Fruit fly (Drosophila melanogaster): ENCODE data around the gene gammaSnap2.

The gammaSnap2 gene

dm6 chr3R:10170356-10170876 is 49.2 kb upstream of the gammaSnap2 start, which contains the start of gene Best1 (continued):
- TF ChIP-seq MESR4 (GFP tag; optimal IDR thresholded peaks at IDR 0.05) (peak; percentile 29), CG4404 (GFP tag; IDR thresholded peaks at IDR 0.05) (peak; percentile 89), sug (tag; optimal IDR thresholded peaks at IDR 0.05) (peak; percentile 89), CG5180 (GFP tag; optimal IDR thresholded peaks at IDR 0.05) (peak; percentile 65), PHDP (tag; optimal IDR thresholded peaks at IDR 0.05) (peak; percentile 96), ro (GFP tag; IDR thresholded peaks at IDR 0.05) (peak; percentile 69; the same call in 1 of the 2 replicates), dmrt99B (tag; optimal IDR thresholded peaks at IDR 0.05) (peak; percentile 89), CG13894 (tag; optimal IDR thresholded peaks at IDR 0.05) (peak; percentile 93), CG12155 (GFP tag; optimal IDR thresholded peaks at IDR 0.05) (peak; percentile 85), CG9797 (GFP tag; optimal IDR thresholded peaks at IDR 0.05) (no peak), Rfx (GFP tag; IDR thresholded peaks at IDR 0.05) (peak; percentile 98), CG6765 (GFP tag; optimal IDR thresholded peaks at IDR 0.05) (peak; percentile 83), danr (GFP tag; IDR thresholded peaks at IDR 0.05) (peak; percentile 68; the same call in 1 of the 2 replicates), CG2120 (GFP tag; optimal IDR thresholded peaks at IDR 0.05) (peak; percentile 94), ara (GFP tag; IDR thresholded peaks at IDR 0.05) (peak; percentile 89), Abd-B (GFP tag; optimal IDR thresholded peaks at IDR 0.05) (peak; percentile 87), CG31441 (GFP tag; IDR thresholded peaks at IDR 0.05) (peak; percentile 94), pfk (GFP tag; optimal IDR thresholded peaks at IDR 0.05) (peak; percentile 46), z (GFP tag; IDR thresholded peaks at IDR 0.05) (peak; percentile 85), zf30C (GFP tag; optimal IDR thresholded peaks at IDR 0.05) (peak; percentile 6), stwl (tag; optimal IDR thresholded peaks at IDR 0.05) (peak; percentile 41), shn (GFP tag; optimal IDR thresholded peaks at IDR 0.05) (peak; percentile 61), Awh (GFP tag; IDR thresholded peaks at IDR 0.05) (peak; percentile 87), Eip74EF (GFP tag; optimal IDR thresholded peaks at IDR 0.05) (peak in 1 of 2 experiments; percentile 98), CHES-1-like (GFP tag; optimal IDR thresholded peaks at IDR 0.05) (peak; percentile 65), Vsx1 (GFP tag; optimal IDR thresholded peaks at IDR 0.05) (peak; percentile 87), fru (optimal IDR thresholded peaks at IDR 0.05) (no peak), Camta (GFP tag; optimal IDR thresholded peaks at IDR 0.05) (peak; percentile 29), CG12391 (tag; optimal IDR thresholded peaks at IDR 0.05) (peak; percentile 96), Dref (GFP tag; IDR thresholded peaks at IDR 0.05) (no peak), CG6272 (GFP tag; IDR thresholded peaks at IDR 0.05) (peak; percentile 90), CG18619 (GFP tag; optimal IDR thresholded peaks at IDR 0.05) (peak; percentile 89), ind (GFP tag; optimal IDR thresholded peaks at IDR 0.05) (peak; percentile 83), Hr51 (GFP tag; optimal IDR thresholded peaks at IDR 0.05) (peak; percentile 80 to 93), gfzf (GFP tag; optimal IDR thresholded peaks at IDR 0.05) (no peak), CG17912 (GFP tag; optimal IDR thresholded peaks at IDR 0.05) (peak; percentile 30), abd-A (tag; optimal IDR thresholded peaks at IDR 0.05) (no peak), chif (GFP tag; optimal IDR thresholded peaks at IDR 0.05) (peak; percentile 52 to 62), Lpt (GFP tag; optimal IDR thresholded peaks at IDR 0.05) (no peak), CG14014 (GFP tag; IDR thresholded peaks at IDR 0.05) (peak; percentile 91), prd (optimal IDR thresholded peaks at IDR 0.05) (no peak), prd (GFP tag; IDR thresholded peaks at IDR 0.05) (peak; percentile 95), Kr (GFP tag; optimal IDR thresholded peaks at IDR 0.05) (peak; percentile 2), Mrtf (GFP tag; IDR thresholded peaks at IDR 0.05) (peak; percentile 89), nmo (GFP tag; optimal IDR thresholded peaks at IDR 0.05) (peak; percentile 91), pum (GFP tag; optimal IDR thresholded peaks at IDR 0.05) (peak; percentile 59), Sox100B (GFP tag; optimal IDR thresholded peaks at IDR 0.05) (peak; percentile 87), CG13287 (GFP tag; IDR thresholded peaks at IDR 0.05; ENCODE audit: partially characterized antibody) (peak; percentile 70), rib (GFP tag; IDR thresholded peaks at IDR 0.05) (peak; percentile 96), eve (GFP tag; optimal IDR thresholded peaks at IDR 0.05) (peak in 1 of 2 experiments; percentile 26)

Data from whole organism, embryonic.